Worm (Caenorhabditis elegans) whole organism, early embryonic: ENCODE measurements around the gene bath-33.

Source experiments
- B0310.2 ChIP-seq: sonication (generic microtip); optimal IDR thresholded peaks from 2 replicates; lab custom pipeline; 2016; ENCODE audit warnings: mild to moderate bottlenecking, missing genetic modification characterization, missing compliant biosample characterization
- F13C5.2 ChIP-seq: sonication (generic microtip); optimal IDR thresholded peaks from 2 replicates; lab custom pipeline; 2017; ENCODE audit warnings: mild to moderate bottlenecking, missing genetic modification characterization, inconsistent platforms, missing compliant biosample characterization
- aly-1 ChIP-seq: sonication (generic microtip); optimal IDR thresholded peaks from 2 replicates; lab custom pipeline; 2016; ENCODE audit warnings: missing genetic modification characterization, missing compliant biosample characterization
- ama-1 ChIP-seq: fragments of 150-350 bp; optimal IDR thresholded peaks from 2 replicates; lab custom pipeline; 2014
- flt-1 ChIP-seq: fragments of 200-800 bp; sonication (Bioruptor generic); IDR thresholded peaks from 2 replicates; pipeline ENCODE4 v1.3.6; 2022; ENCODE audit warnings: missing genetic modification characterization, missing compliant biosample characterization
- hmbx-1 ChIP-seq: sonication (generic microtip); optimal IDR thresholded peaks from 2 replicates; lab custom pipeline; 2016; ENCODE audit warnings: mild to moderate bottlenecking, missing genetic modification characterization, missing compliant biosample characterization
- hmg-4 ChIP-seq: fragments of 200-800 bp; sonication (Bioruptor generic); optimal IDR thresholded peaks from 2 replicates; lab custom pipeline; 2018; ENCODE audit warnings: mild to moderate bottlenecking, missing genetic modification characterization, missing compliant biosample characterization
- pes-1 ChIP-seq: fragments of 200-800 bp; sonication (Bioruptor generic); IDR thresholded peaks from 2 replicates; pipeline ENCODE4 v1.3.6; 2022; ENCODE audit warnings: missing genetic modification reagents, missing genetic modification characterization, missing compliant biosample characterization
- scrt-1 ChIP-seq: fragments of 200-800 bp; sonication (Bioruptor generic); IDR thresholded peaks from 2 replicates; pipeline ENCODE4 v1.3.6; 2022; ENCODE audit warnings: missing genetic modification characterization, missing compliant biosample characterization
- sea-1 ChIP-seq: fragments of 200-800 bp; sonication (Bioruptor generic); conservative IDR thresholded peaks from 2 replicates; pipeline ENCODE4 v1.3.6; 2022; ENCODE audit warnings: missing genetic modification characterization, missing compliant biosample characterization
- tbx-11 ChIP-seq: fragments of 200-800 bp; sonication (Bioruptor generic); IDR thresholded peaks from 2 replicates; pipeline ENCODE4 v1.3.6; 2022; ENCODE audit warnings: missing genetic modification characterization, missing compliant biosample characterization
- tbx-37 ChIP-seq: fragments of 200-800 bp; sonication (Bioruptor generic); conservative IDR thresholded peaks from 2 replicates; pipeline ENCODE4 v1.3.6; 2022; ENCODE audit warnings: missing genetic modification reagents, missing genetic modification characterization, missing compliant biosample characterization
- tra-4 ChIP-seq: sonication (generic microtip); optimal IDR thresholded peaks from 2 replicates; lab custom pipeline; 2017; ENCODE audit warnings: missing genetic modification characterization, missing compliant biosample characterization

DNA sequence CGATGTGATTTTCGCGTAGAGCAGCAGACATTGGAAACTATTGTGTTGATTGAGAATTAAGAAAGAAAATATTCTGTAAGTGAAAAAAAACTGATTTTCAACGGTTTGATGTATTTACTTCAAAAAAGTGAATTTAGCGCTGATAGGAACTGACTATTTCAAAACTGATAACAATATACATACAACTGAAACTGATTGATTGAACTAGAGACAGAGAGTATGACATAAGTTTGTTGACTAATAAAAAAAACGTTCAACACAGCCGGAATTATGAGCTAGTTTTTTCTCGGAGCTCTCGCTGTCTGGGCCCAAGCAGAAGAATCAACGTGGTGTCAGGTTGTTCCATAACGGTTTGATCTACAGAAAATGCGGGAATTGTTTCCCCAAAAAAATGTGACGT is 8.0 kb upstream of the bath-33 start, which contains the start of gene fbxa-164:
- TF ChIP-seq F13C5.2 (tag; lab: Kevin White, UChicago): no peak
- TF ChIP-seq flt-1 (GFP tag; lab: Robert Waterston, UW): no peak
- no peak for TF ChIP-seq hmg-4 (GFP tag; lab: Kevin White, UChicago)
- no peak for TF ChIP-seq tbx-11 (GFP tag; lab: Robert Waterston, UW)
- TF ChIP-seq B0310.2 (tag; lab: Kevin White, UChicago): no peak
- no peak for TF ChIP-seq ama-1 (lab: Kevin White, UChicago)
- no peak for TF ChIP-seq sea-1 (GFP tag; lab: Robert Waterston, UW)
- TF ChIP-seq scrt-1: no peak
- TF ChIP-seq tra-4 (tag; lab: Kevin White, UChicago): no peak
- no peak for TF ChIP-seq tbx-37 (GFP tag; lab: Robert Waterston, UW)
- TF ChIP-seq hmbx-1 (tag; lab: Kevin White, UChicago): no peak
- TF ChIP-seq aly-1 (tag; lab: Kevin White, UChicago): no peak
- TF ChIP-seq pes-1 (GFP tag; lab: Robert Waterston, UW): no peak
